Worm (Caenorhabditis elegans): ENCODE results near the gene C09F12.2.

C09F12.2 gene

ce11 chrX:11033128-11033951 lies 20.4 kb upstream of the C09F12.2 start:
- no peak for TF ChIP-seq T26A5.8 (tag; optimal IDR thresholded peaks at IDR 0.05)
- TF ChIP-seq F37B4.10 (GFP tag; IDR thresholded peaks at IDR 0.05), result 0 out of 2 replicates have a peak, but pooled peaks have one; percentile 47
- TF ChIP-seq zfh-2 (GFP tag; conservative IDR thresholded peaks at IDR 0.05), result 0 out of 2 replicates have a peak, but pooled peaks have one; percentile 18

ce11 chrX:11033952-11034287 lies 19.8 kb upstream of the C09F12.2 start:
- TF ChIP-seq nfya-2 (GFP tag; IDR thresholded peaks at IDR 0.05) (no peak), F49E8.2 (tag; optimal IDR thresholded peaks at IDR 0.05; ENCODE audit: insufficient read depth) (no peak), nhr-179 (tag; optimal IDR thresholded peaks at IDR 0.05) (no peak), athp-1 (tag; optimal IDR thresholded peaks at IDR 0.05) (no peak)

ce11 chrX:11034430-11035117 lies 19.1 kb upstream of the C09F12.2 start:
- TF ChIP-seq attf-5 (GFP tag; optimal IDR thresholded peaks at IDR 0.05) (no peak), tbp1 (GFP tag; optimal IDR thresholded peaks at IDR 0.05) (no peak), fkh-3 (tag; optimal IDR thresholded peaks at IDR 0.05) (no peak), zfh-2 (GFP tag; conservative IDR thresholded peaks at IDR 0.05) (peak; percentile 88), K12H6.12 (tag; optimal IDR thresholded peaks at IDR 0.05) (peak; percentile 7), egrh-3 (GFP tag; IDR thresholded peaks at IDR 0.05) (peak; percentile 27; the same call in 1 of the 2 replicates), nhr-80 (tag; optimal IDR thresholded peaks at IDR 0.05) (peak; percentile 23), D2030.7 (GFP tag; IDR thresholded peaks at IDR 0.05) (no peak), dox-1 (GFP tag; IDR thresholded peaks at IDR 0.05) (0 out of 2 replicates have a peak, but pooled peaks have one; percentile 28), ceh-58 (GFP tag; IDR thresholded peaks at IDR 0.05) (no peak), hmg-20 (GFP tag; IDR thresholded peaks at IDR 0.05) (0 out of 2 replicates have a peak, but pooled peaks have one; percentile 29), cebp-1 (GFP tag; IDR thresholded peaks at IDR 0.05) (no peak), cebp-1 (tag; optimal IDR thresholded peaks at IDR 0.05) (peak; percentile 27), lin-40 (tag; optimal IDR thresholded peaks at IDR 0.05) (peak; percentile 18)

ce11 chrX:11035563-11035962 lies 18.2 kb upstream of the C09F12.2 start:
- TF ChIP-seq unc-130 (GFP tag; optimal IDR thresholded peaks at IDR 0.05) (no peak), T26A5.8 (tag; optimal IDR thresholded peaks at IDR 0.05) (no peak), ets-4 (GFP tag; optimal IDR thresholded peaks at IDR 0.05) (no peak), him-1 (tag; optimal IDR thresholded peaks at IDR 0.05) (no peak), attf-5 (GFP tag; optimal IDR thresholded peaks at IDR 0.05) (no peak), snpc-1.3 (tag; optimal IDR thresholded peaks at IDR 0.05; ENCODE audit: insufficient read depth) (no peak), ceh-79 (tag; optimal IDR thresholded peaks at IDR 0.05) (no peak), sptf-2 (GFP tag; optimal IDR thresholded peaks at IDR 0.05) (no peak), C06A6.2 (GFP tag; conservative IDR thresholded peaks at IDR 0.05) (no peak), mes-4 (tag; optimal IDR thresholded peaks at IDR 0.05) (no peak), ccch-3 (GFP tag; optimal IDR thresholded peaks at IDR 0.05) (no peak), attf-6 (GFP tag; IDR thresholded peaks at IDR 0.05) (no peak), rcor-1 (GFP tag; IDR thresholded peaks at IDR 0.05) (no peak), lin-35 (GFP tag; optimal IDR thresholded peaks at IDR 0.05) (no peak), bed-2 (GFP tag; IDR thresholded peaks at IDR 0.05) (no peak), F55B11.4 (tag; optimal IDR thresholded peaks at IDR 0.05; ENCODE audit: borderline replicate concordance, insufficient read depth) (no peak), F33H1.4 (GFP tag; IDR thresholded peaks at IDR 0.05) (no peak)

Data from whole organism, young adult.